Fruit fly (Drosophila melanogaster) whole organism, embryonic: ENCODE data around the gene Ilk.

Source experiments
- Atf6 ChIP-seq: fragments of 200-800 bp; sonication (Bioruptor generic); IDR thresholded peaks from 2 replicates; pipeline ENCODE4 v1.3.6; 2022; ENCODE audit warnings: missing biosample characterization, missing genetic modification characterization
- CG10147 ChIP-seq: fragments of 200-800 bp; sonication (Bioruptor generic); optimal IDR thresholded peaks from 2 replicates; lab custom pipeline; 2019; ENCODE audit warnings: missing biosample characterization, mild to moderate bottlenecking, missing genetic modification characterization, moderate library complexity
- CG14710 ChIP-seq: fragments of 200-800 bp; sonication (Bioruptor generic); optimal IDR thresholded peaks from 3 replicates; lab custom pipeline; 2019; ENCODE audit warnings: missing biosample characterization, mild to moderate bottlenecking, missing genetic modification characterization, moderate library complexity
- CG3065 ChIP-seq: fragments of 200-800 bp; sonication (Bioruptor generic); optimal IDR thresholded peaks from 2 replicates; lab custom pipeline; 2016; ENCODE audit warnings: missing biosample characterization, missing genetic modification characterization
- CG31441 ChIP-seq: fragments of 200-800 bp; sonication (Bioruptor generic); IDR thresholded peaks from 2 replicates; pipeline ENCODE4 v1.3.6; 2022; ENCODE audit warnings: missing biosample characterization, missing genetic modification characterization
- CG32772 ChIP-seq: fragments of 200-800 bp; sonication (Bioruptor generic); IDR thresholded peaks from 2 replicates; pipeline ENCODE4 v1.3.6; 2022; ENCODE audit warnings: missing biosample characterization, missing genetic modification characterization
- CG3726 ChIP-seq: fragments of 200-800 bp; sonication (Bioruptor generic); IDR thresholded peaks from 3 replicates; pipeline ENCODE4, ENCODE4 v1.3.6; 2022; ENCODE audit warnings: missing biosample characterization, missing genetic modification characterization
- CG3847 ChIP-seq: fragments of 200-800 bp; sonication (Bioruptor generic); IDR thresholded peaks from 2 replicates; pipeline ENCODE4 v1.3.6; 2022; ENCODE audit warnings: missing biosample characterization, missing genetic modification characterization
- CG7372 ChIP-seq: fragments of 200-800 bp; sonication (Bioruptor generic); IDR thresholded peaks from 2 replicates; pipeline ENCODE4 v1.3.6; 2022; ENCODE audit warnings: missing biosample characterization, missing genetic modification characterization
- Dip2 ChIP-seq: fragments of 200-800 bp; sonication (Bioruptor generic); IDR thresholded peaks from 2 replicates; pipeline ENCODE4 v1.3.6; 2022; ENCODE audit warnings: missing biosample characterization, missing genetic modification characterization
- Eip74EF ChIP-seq, 2 experiments: fragments of 200-800 bp in 1 of 2; fragments of >200 bp in 1 of 2; sonication (Bioruptor generic) in 1 of 2; optimal IDR thresholded peaks; 2 replicates each; lab custom pipeline; 2017 to 2019; ENCODE audit warnings: missing biosample characterization in 2 of 2, missing genetic modification characterization in 2 of 2, mild to moderate bottlenecking in 1 of 2, moderate library complexity in 1 of 2
- Ets65A ChIP-seq: fragments of 200-800 bp; sonication (Bioruptor generic); peaks from one replicate; lab custom pipeline; 2016; ENCODE audit warnings: missing biosample characterization, missing genetic modification characterization
- Fer1 ChIP-seq: fragments of 200-800 bp; sonication (Bioruptor generic); optimal IDR thresholded peaks from 2 replicates; lab custom pipeline; 2017; ENCODE audit warnings: missing biosample characterization, mild to moderate bottlenecking, missing genetic modification characterization
- H2.0 ChIP-seq: fragments of 200-800 bp; sonication (Bioruptor generic); IDR thresholded peaks from 2 replicates; pipeline ENCODE4 v1.3.6; 2022; ENCODE audit warnings: missing biosample characterization, missing genetic modification characterization
- Hr78 ChIP-seq, 2 experiments: fragments of 200-800 bp in 1 of 2; fragments of >200 bp in 1 of 2; sonication (Bioruptor generic) in 1 of 2; optimal IDR thresholded peaks; 2 replicates each; lab custom pipeline; 2017 to 2019; ENCODE audit warnings: missing biosample characterization in 2 of 2, missing genetic modification characterization in 2 of 2, mild to moderate bottlenecking in 1 of 2, moderate library complexity in 1 of 2
- Med ChIP-seq: fragments of 200-800 bp; sonication (Bioruptor generic); peaks from one replicate; lab custom pipeline; 2016; ENCODE audit warnings: missing biosample characterization, missing genetic modification characterization, mild to moderate bottlenecking, inconsistent platforms, moderate library complexity
- Myb ChIP-seq: fragments of 200-800 bp; sonication (Bioruptor generic); optimal IDR thresholded peaks from 2 replicates; lab custom pipeline; 2016; ENCODE audit warnings: missing biosample characterization, missing genetic modification characterization
- Optix ChIP-seq: fragments of 200-800 bp; sonication (Bioruptor generic); IDR thresholded peaks from 3 replicates; pipeline ENCODE4 v1.3.6; 2022; ENCODE audit warnings: missing biosample characterization, missing genetic modification characterization
- Scr ChIP-seq: fragments of 200-800 bp; sonication (Bioruptor generic); IDR thresholded peaks from 2 replicates; pipeline ENCODE4 v1.3.6; 2022; ENCODE audit warnings: missing biosample characterization, missing genetic modification characterization; ENCODE audit not compliant: partially characterized antibody
- Stat92E ChIP-seq, 3 experiments: fragments of >200 bp in 2 of 3; fragments of 200-800 bp in 1 of 3; sonication (Bioruptor generic) in 1 of 3; optimal IDR thresholded peaks; 2 replicates each; lab custom pipeline; 2017 to 2019; ENCODE audit warnings: missing biosample characterization in 3 of 3, missing genetic modification characterization in 3 of 3, mild to moderate bottlenecking in 1 of 3, moderate library complexity in 1 of 3
- bab2 ChIP-seq: fragments of 200-800 bp; sonication (Bioruptor generic); optimal IDR thresholded peaks from 2 replicates; lab custom pipeline; 2016; ENCODE audit warnings: missing biosample characterization, missing genetic modification characterization
- br ChIP-seq: fragments of >200 bp; optimal IDR thresholded peaks from 2 replicates; lab custom pipeline; 2017
- chinmo ChIP-seq: fragments of 200-800 bp; sonication (Bioruptor generic); IDR thresholded peaks from 4 replicates; pipeline ENCODE4 v1.3.6; 2022; ENCODE audit warnings: missing biosample characterization, missing genetic modification characterization; ENCODE audit not compliant: partially characterized antibody
- cwo ChIP-seq: fragments of 200-800 bp; sonication (Bioruptor generic); optimal IDR thresholded peaks from 3 replicates; lab custom pipeline; 2017; ENCODE audit warnings: missing biosample characterization, missing genetic modification characterization, mild to moderate bottlenecking, moderate library complexity, missing genetic modification reagents
- ftz-f1 ChIP-seq: fragments of 200-800 bp; sonication (Bioruptor generic); optimal IDR thresholded peaks from 2 replicates; lab custom pipeline; 2016; ENCODE audit warnings: missing biosample characterization, missing genetic modification characterization
- gro ChIP-seq: fragments of 200-800 bp; sonication (Bioruptor generic); optimal IDR thresholded peaks from 2 replicates; lab custom pipeline; 2016; ENCODE audit warnings: missing biosample characterization, missing genetic modification characterization
- ken ChIP-seq: fragments of 200-800 bp; sonication (Bioruptor generic); IDR thresholded peaks from 3 replicates; pipeline ENCODE4 v1.3.6; 2022; ENCODE audit warnings: missing biosample characterization, missing genetic modification characterization
- lilli ChIP-seq: fragments of 200-800 bp; sonication (Bioruptor generic); optimal IDR thresholded peaks from 3 replicates; lab custom pipeline; 2016; ENCODE audit warnings: missing biosample characterization, missing genetic modification characterization
- lmd ChIP-seq: fragments of 200-800 bp; sonication (Bioruptor generic); IDR thresholded peaks from 2 replicates; pipeline ENCODE4 v1.3.6; 2022; ENCODE audit warnings: missing biosample characterization, missing genetic modification characterization
- maf-S ChIP-seq: fragments of 200-800 bp; sonication (Bioruptor generic); optimal IDR thresholded peaks from 2 replicates; lab custom pipeline; 2016; ENCODE audit warnings: missing biosample characterization, missing genetic modification characterization
- nom ChIP-seq: fragments of 200-800 bp; sonication (Bioruptor generic); optimal IDR thresholded peaks from 2 replicates; lab custom pipeline; 2017; ENCODE audit warnings: missing biosample characterization, missing genetic modification characterization, mild to moderate bottlenecking, moderate library complexity, missing genetic modification reagents
- rib ChIP-seq: fragments of 200-800 bp; sonication (Bioruptor generic); IDR thresholded peaks from 2 replicates; pipeline ENCODE4 v1.3.6; 2022; ENCODE audit warnings: missing biosample characterization, missing genetic modification characterization
- sd ChIP-seq: fragments of 200-800 bp; sonication (Bioruptor generic); optimal IDR thresholded peaks from 3 replicates; lab custom pipeline; 2018; ENCODE audit warnings: missing biosample characterization, mild to moderate bottlenecking, missing genetic modification characterization, moderate library complexity
- slbo ChIP-seq: fragments of 200-800 bp; sonication (Bioruptor generic); IDR thresholded peaks from 2 replicates; pipeline ENCODE4 v1.3.6; 2022; ENCODE audit warnings: missing biosample characterization, missing genetic modification characterization
- sr ChIP-seq: fragments of 200-800 bp; sonication (Bioruptor generic); IDR thresholded peaks from 3 replicates; pipeline ENCODE4 v1.3.6; 2022; ENCODE audit warnings: missing biosample characterization, missing genetic modification characterization
- toy ChIP-seq: fragments of 200-800 bp; sonication (Bioruptor generic); IDR thresholded peaks from 2 replicates; pipeline ENCODE4 v1.3.6; 2022; ENCODE audit warnings: missing biosample characterization, missing genetic modification characterization
- wek ChIP-seq: fragments of 200-800 bp; sonication (Bioruptor generic); optimal IDR thresholded peaks from 3 replicates; lab custom pipeline; 2018; ENCODE audit warnings: missing biosample characterization, mild to moderate bottlenecking, missing genetic modification characterization, moderate library complexity

Gene Ilk

DNA sequence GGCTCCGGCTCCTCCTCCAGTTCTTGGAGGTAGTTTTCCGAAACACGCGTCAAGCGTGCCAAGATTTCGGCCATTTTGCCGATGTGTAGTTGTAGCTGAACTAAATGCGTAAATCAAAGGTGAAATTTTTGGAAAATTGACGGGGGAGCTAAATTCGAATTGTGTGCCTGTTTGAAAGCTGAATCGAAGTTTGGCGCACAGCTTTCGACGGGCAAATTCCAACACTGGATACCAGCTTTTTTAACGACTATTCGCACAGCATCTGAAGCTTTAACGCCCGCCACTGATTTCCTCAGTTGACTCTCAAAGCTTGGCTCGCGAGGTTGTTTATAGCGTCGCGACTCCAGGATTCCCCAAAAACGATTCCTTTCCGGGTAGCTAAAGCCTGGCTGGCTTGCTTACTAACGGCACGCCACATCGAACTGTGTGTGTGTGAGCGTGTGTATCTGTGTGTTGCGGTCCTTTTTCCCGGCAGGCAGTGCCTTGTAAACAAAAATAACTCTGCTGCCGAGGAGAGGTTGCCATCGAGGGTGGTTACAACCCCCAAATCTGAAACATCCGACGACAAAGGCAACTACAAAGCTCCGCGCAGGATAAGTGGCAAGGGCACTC is 6.7 kb upstream of the Ilk start, which contains the start of the genes CG10510 and CG10508 (continued):
- TF ChIP-seq Atf6 (no peak), CG14710 (tag; lab: Kevin White, UChicago) (no peak), slbo (GFP tag; lab: Robert Waterston, UW) (peak; percentile 9; the same call in 1 of the 2 replicates), gro (GFP tag; lab: Kevin White, UChicago) (peak; percentile 16), sd (tag; lab: Kevin White, UChicago) (peak; percentile 29), lmd (GFP tag; lab: Robert Waterston, UW) (no peak), Fer1 (GFP tag; lab: Kevin White, UChicago) (peak; percentile 34), Hr78 (GFP tag; optimal IDR thresholded peaks at IDR 0.05; lab: Kevin White, UChicago) (no peak), bab2 (GFP tag; lab: Kevin White, UChicago) (no peak), CG31441 (GFP tag; lab: Robert Waterston, UW) (no peak), Scr (no peak), ken (GFP tag; lab: Robert Waterston, UW) (no peak), maf-S (GFP tag; lab: Kevin White, UChicago) (no peak), Myb (GFP tag; lab: Kevin White, UChicago) (peak; percentile 41), CG3847 (GFP tag; lab: Robert Waterston, UW) (no peak)

DNA sequence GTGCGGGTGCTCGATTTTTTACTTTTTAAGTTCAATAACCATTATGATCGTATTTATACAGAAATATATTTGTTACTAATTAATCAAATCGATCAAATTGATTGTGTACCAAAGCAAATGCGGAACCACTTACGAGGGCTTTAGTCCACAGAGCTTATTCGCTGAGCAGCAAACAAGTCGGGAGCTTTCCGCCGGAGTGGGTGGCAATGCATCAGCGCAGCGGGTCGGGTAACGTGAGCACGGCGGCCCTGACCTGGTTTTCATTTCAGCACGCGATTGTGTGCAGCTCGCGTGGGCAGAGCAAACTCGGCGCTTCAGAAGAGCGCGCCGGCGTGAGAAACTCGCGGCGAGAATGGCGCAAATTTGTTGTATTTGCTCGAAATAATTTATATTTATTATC is 2.5 kb downstream of the Ilk start:
- peak; percentile 59 for TF ChIP-seq cwo (GFP tag; lab: Kevin White, UChicago)
- TF ChIP-seq chinmo (GFP tag; lab: Robert Waterston, UW) = peak; percentile 93; the same call in 3 of the 4 replicates
- TF ChIP-seq Med = peak; percentile 65
- TF ChIP-seq ftz-f1 (GFP tag; lab: Kevin White, UChicago) = peak; percentile 65
- TF ChIP-seq wek (GFP tag; lab: Kevin White, UChicago) = no peak
- no peak for TF ChIP-seq br
- TF ChIP-seq sr (GFP tag; lab: Robert Waterston, UW) = peak; percentile 91
- peak in 1 of 2 experiments; percentile 50 for TF ChIP-seq Eip74EF (GFP tag; optimal IDR thresholded peaks at IDR 0.05; lab: Kevin White, UChicago)

DNA sequence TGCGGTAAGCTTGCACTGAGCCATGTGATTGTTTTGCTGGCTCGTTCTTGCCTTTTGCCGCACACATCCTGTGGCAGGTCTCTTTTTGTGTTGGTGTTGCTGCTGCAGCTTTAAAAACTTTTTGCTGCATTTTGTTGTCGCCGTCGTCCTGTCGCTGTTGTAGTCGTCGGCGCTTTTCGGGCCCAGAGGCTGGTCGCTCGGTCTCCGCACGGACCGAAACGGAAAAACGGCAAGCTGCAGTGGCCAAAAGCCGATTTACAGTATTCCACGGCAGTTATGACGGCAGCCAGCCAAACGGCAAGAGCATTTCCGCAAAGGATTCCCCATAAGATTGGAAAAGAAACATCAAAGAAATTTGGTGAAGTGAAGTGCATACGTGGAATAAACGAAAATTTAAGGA is 3.4 kb downstream of the Ilk start, which contains the start of gene CG43219:
CG43219 (plus strand) TSS at position 301 of the 400 bp plus-strand sequence.
- TF ChIP-seq Optix (GFP tag; lab: Robert Waterston, UW) (0 out of 3 replicates have a peak, but pooled peaks have one; percentile 6), Stat92E (GFP tag; optimal IDR thresholded peaks at IDR 0.05; lab: Kevin White, UChicago) (no peak), rib (GFP tag; lab: Robert Waterston, UW) (no peak), H2.0 (GFP tag; lab: Robert Waterston, UW) (no peak), CG32772 (0 out of 2 replicates have a peak, but pooled peaks have one; percentile 7), CG3065 (GFP tag; lab: Kevin White, UChicago) (no peak), lilli (GFP tag; lab: Kevin White, UChicago) (no peak), nom (GFP tag; lab: Kevin White, UChicago) (no peak), CG3726 (GFP tag; lab: Robert Waterston, UW) (0 out of 3 replicates have a peak, but pooled peaks have one; percentile 49), Ets65A (GFP tag; lab: Kevin White, UChicago) (peak; percentile 28), CG7372 (GFP tag; lab: Robert Waterston, UW) (no peak), CG10147 (no peak), toy (GFP tag; lab: Robert Waterston, UW) (no peak), Dip2 (GFP tag; lab: Robert Waterston, UW) (no peak)
